Fruit fly (Drosophila melanogaster): ENCODE results near the gene mRpL44.

Gene mRpL44

DNA sequence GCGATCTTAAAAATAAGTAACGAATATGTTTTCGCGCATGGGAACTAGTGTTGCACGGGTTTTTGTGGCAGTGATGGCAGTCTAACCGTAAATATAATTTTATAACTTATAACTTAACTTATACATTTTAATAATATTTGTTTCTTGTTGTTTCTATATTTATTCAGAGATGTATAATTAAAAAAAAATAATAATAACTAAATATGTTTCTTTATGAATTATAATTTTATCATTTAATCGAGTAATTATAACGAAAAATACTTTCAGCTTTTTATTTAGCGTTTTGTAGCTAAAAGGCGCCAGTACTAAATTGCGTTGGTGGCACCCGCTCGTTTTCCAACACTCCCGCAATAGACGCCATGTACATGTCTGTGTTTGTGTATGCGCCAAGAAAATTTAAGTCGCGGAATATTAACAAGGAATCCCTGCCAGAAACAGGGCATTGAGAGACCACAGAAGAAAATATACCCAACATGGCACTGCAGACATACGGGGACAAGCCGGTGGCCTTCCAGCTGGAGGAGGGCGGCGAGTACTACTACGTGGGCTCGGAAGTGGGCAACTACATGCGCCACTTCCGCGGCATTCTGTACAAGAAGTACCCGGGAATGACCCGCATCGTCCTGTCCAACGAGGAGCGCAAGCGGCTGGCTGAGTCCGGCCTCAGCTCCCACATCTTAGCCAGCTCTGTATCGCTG is at the start of gene mRpL44, which contains the start of gene Snr1:
TSS of gene mRpL44 (minus strand) at position 51 of the 698 bp plus-strand sequence.
TSS of gene Snr1 (plus strand) at position 341 of the 698 bp plus-strand sequence.
- TF ChIP-seq insv (optimal IDR thresholded peaks at IDR 0.05) (no peak), ttk (optimal IDR thresholded peaks at IDR 0.05) (no peak), Myc (optimal IDR thresholded peaks at IDR 0.05) (no peak), Sin3A (optimal IDR thresholded peaks at IDR 0.05) (no peak), h (optimal IDR thresholded peaks at IDR 0.05) (no peak), psq (optimal IDR thresholded peaks at IDR 0.05) (no peak)

DNA sequence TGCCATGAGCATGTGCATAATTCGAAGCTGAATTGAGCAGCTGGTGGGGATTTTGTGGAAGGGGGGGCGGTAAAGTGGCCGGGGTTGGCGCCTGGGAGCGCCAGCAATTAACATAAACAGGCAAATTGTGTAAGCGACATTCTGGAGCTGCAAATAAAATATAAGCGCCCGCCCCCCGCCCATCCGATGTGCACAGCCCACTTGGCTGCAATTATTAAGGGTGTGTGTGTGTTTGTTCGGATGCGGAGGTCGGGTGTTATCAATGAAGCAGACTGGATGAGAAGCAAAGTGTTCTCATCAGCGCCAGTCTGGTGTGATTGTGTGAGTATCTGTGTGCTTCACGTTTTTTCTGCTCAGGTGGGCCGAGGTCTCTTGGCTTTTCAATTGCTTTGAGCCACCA is 49.4 kb upstream of the mRpL44 start:
- TF ChIP-seq Sin3A (optimal IDR thresholded peaks at IDR 0.05) = no peak
- no peak for TF ChIP-seq insv (optimal IDR thresholded peaks at IDR 0.05)
- no peak for TF ChIP-seq ttk (optimal IDR thresholded peaks at IDR 0.05)
- no peak for TF ChIP-seq psq (optimal IDR thresholded peaks at IDR 0.05)
- TF ChIP-seq Myc (optimal IDR thresholded peaks at IDR 0.05) = no peak
- no peak for TF ChIP-seq h (optimal IDR thresholded peaks at IDR 0.05)

dm6 chr3R:5518627-5519026 is 48.2 kb upstream of the mRpL44 start:
- TF ChIP-seq psq (optimal IDR thresholded peaks at IDR 0.05) = no peak

- TF ChIP-seq Myc (optimal IDR thresholded peaks at IDR 0.05) = no peak
- TF ChIP-seq ttk (optimal IDR thresholded peaks at IDR 0.05) = no peak
- no peak for TF ChIP-seq h (optimal IDR thresholded peaks at IDR 0.05)
- no peak for TF ChIP-seq Sin3A (optimal IDR thresholded peaks at IDR 0.05)
- TF ChIP-seq psq (optimal IDR thresholded peaks at IDR 0.05) = no peak
- no peak for TF ChIP-seq insv (optimal IDR thresholded peaks at IDR 0.05)
Observed at dm6 chr3R:5517876-5518211, 47.4 kb upstream of the mRpL44 start.

- TF ChIP-seq Myc (optimal IDR thresholded peaks at IDR 0.05) = no peak
- no peak for TF ChIP-seq Sin3A (optimal IDR thresholded peaks at IDR 0.05)
Observed at dm6 chr3R:5517002-5517875, 46.8 kb upstream of the mRpL44 start, which contains the start of gene Itpr. Gene Itpr (plus strand): TSS chr3R:5517117.

DNA sequence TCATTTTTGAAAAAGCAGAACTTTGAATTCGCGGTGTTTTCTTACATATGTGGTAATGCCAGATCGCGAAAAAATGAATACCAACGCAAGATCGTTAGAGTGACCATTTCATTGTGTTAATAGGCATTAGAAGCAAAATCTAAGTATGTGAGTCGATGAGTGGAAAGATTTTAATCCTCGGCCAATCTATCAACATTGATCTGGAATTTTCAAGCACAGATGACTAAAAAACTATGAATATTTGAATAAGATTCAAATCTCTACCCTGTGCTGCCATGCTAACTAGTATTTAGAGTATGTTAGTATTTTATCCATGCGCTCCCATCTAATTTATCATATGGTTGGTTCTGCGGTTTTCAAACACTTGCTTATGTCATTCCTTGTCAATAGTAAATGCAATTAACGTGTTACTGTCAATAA is 46.2 kb upstream of the mRpL44 start:
- TF ChIP-seq ttk (optimal IDR thresholded peaks at IDR 0.05) = no peak
- TF ChIP-seq Myc (optimal IDR thresholded peaks at IDR 0.05) = no peak
- no peak for TF ChIP-seq insv (optimal IDR thresholded peaks at IDR 0.05)
- TF ChIP-seq psq (optimal IDR thresholded peaks at IDR 0.05) = no peak
- no peak for TF ChIP-seq Sin3A (optimal IDR thresholded peaks at IDR 0.05)
- no peak for TF ChIP-seq h (optimal IDR thresholded peaks at IDR 0.05)

- TF ChIP-seq Myc (optimal IDR thresholded peaks at IDR 0.05) (no peak), Sin3A (optimal IDR thresholded peaks at IDR 0.05) (no peak), h (optimal IDR thresholded peaks at IDR 0.05) (no peak), insv (optimal IDR thresholded peaks at IDR 0.05) (no peak), psq (optimal IDR thresholded peaks at IDR 0.05) (no peak), ttk (optimal IDR thresholded peaks at IDR 0.05) (no peak)
Observed at dm6 chr3R:5514759-5515158, 44.3 kb upstream of the mRpL44 start.

DNA sequence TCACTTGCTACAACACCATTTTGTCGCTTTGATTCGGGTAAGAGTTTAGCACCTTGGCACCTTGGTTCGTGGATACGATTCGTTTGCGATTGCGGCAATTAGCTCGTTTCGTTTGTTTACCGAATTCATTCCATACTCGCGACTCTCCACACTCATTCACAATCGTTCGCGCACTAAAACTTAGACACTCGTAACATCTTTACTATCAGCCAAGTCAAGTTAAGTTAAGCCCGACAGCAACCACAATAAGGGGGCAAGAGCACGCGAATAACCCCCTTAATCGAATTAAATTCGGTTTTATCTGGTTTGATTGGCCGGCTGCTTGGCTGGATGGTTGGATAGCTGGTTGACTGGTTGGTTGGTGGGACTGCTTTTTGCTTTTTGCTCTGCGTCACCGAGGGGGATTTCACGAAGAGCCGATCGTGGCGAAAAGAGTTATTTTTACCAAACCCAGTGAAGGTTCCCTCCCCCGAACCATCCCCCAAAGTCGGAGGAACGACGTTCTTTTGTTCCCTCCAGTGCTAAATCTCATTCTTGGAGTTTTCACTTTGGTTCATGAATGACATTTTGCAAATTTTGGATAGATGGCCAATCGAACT is 33.5 kb upstream of the mRpL44 start:
- TF ChIP-seq ttk (optimal IDR thresholded peaks at IDR 0.05) = no peak

dm6 chr3R:5502646-5503045 is 32.2 kb upstream of the mRpL44 start, which contains the start of gene NKCC:
Gene NKCC (minus strand): TSS chr3R:5502702.
- TF ChIP-seq insv (optimal IDR thresholded peaks at IDR 0.05) (no peak), Sin3A (optimal IDR thresholded peaks at IDR 0.05) (no peak), psq (optimal IDR thresholded peaks at IDR 0.05) (no peak), h (optimal IDR thresholded peaks at IDR 0.05) (no peak), ttk (optimal IDR thresholded peaks at IDR 0.05) (no peak), Myc (optimal IDR thresholded peaks at IDR 0.05) (no peak)

DNA sequence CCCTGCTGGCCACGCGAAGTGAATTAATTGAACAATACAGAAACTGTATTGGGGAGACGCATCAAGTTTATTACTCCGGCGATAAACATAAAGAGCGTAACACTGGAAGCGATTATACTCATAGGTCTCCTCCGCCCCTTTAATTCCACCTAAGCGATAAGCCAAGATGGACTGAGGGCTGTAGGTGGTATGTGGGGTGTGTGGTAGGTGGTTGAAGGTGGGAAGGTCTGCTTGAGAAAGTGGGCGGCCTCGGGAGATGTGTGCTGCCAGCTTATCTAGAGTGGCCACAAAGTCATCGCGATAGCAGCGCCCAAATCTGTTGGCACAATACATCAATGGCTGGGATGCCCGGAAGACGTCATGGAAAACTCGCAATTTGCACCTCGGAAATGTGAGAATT is 27.2 kb upstream of the mRpL44 start:
- no peak for TF ChIP-seq h (optimal IDR thresholded peaks at IDR 0.05)
- TF ChIP-seq insv (optimal IDR thresholded peaks at IDR 0.05) = no peak

DNA sequence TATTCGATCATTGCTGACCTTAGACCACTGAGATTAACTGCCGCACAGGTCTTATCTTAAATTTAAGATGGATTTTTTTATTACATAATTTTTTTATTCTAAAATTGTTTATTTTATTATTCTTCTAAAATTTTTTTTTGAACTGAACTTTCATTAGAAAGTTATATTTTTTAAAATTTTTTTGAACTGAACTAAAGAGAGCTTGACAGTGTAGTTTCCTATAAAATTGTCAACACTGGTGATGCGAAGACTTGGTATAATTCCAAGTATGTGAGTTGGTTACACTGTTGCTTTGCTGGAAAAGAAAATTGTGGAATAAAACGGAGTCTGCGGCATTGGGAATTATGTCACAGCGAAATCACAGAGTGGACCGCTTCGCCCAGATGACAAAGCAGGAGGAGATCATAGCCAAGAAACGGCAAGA is 14.9 kb upstream of the mRpL44 start, which contains the start of gene CG31550:
TSS of gene CG31550 (plus strand) at position 249 of the 424 bp plus-strand sequence.
- no peak for TF ChIP-seq insv (optimal IDR thresholded peaks at IDR 0.05)
- TF ChIP-seq psq (optimal IDR thresholded peaks at IDR 0.05) = no peak
- no peak for TF ChIP-seq Myc (optimal IDR thresholded peaks at IDR 0.05)

DNA sequence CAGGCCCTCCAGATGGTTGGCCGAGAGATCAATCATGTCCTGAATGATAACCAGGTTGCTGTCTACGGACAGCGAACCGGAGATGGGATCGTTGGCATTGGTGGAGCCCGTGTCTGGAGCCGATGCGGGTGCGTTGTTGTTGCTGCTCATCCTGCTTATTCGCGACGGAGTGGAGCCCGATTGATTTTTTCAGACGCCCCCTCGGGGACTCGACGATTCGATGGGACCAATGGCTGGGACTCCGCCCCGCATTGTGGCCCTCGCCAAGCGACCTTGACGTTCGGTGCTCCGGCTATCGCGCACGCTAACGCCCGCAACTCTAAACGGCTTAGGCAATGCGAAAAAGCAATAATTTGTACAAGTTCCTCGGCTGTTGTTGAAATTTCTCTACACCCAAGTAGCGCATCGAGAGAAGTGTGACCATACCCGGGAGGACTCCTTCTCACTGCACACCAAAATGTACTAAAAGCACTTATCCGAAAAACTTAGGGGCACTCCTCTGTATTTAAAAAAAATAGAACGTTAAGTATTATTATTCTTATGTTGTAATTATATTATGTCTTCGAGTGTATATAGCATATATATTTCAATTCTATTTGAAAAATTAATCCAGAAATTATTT is 13.2 kb upstream of the mRpL44 start, which contains the start of gene ksr:
TSS of gene ksr (minus strand) at position 419 of the 622 bp plus-strand sequence.
- no peak for TF ChIP-seq ttk (optimal IDR thresholded peaks at IDR 0.05)
- no peak for TF ChIP-seq psq (optimal IDR thresholded peaks at IDR 0.05)
- TF ChIP-seq Sin3A (optimal IDR thresholded peaks at IDR 0.05) = no peak
- TF ChIP-seq insv (optimal IDR thresholded peaks at IDR 0.05) = no peak
- TF ChIP-seq Myc (optimal IDR thresholded peaks at IDR 0.05) = no peak
- no peak for TF ChIP-seq h (optimal IDR thresholded peaks at IDR 0.05)

Data from Kc167 (cell line).